Worm (Caenorhabditis elegans) whole organism, early embryonic: ENCODE results near the gene ctsa-1.2.

Experiments
- B0310.2 ChIP-seq: sonication (generic microtip); optimal IDR thresholded peaks from 2 replicates; lab custom pipeline; 2016; ENCODE audit warnings: mild to moderate bottlenecking, missing genetic modification characterization, missing compliant biosample characterization
- F13C5.2 ChIP-seq: sonication (generic microtip); optimal IDR thresholded peaks from 2 replicates; lab custom pipeline; 2017; ENCODE audit warnings: mild to moderate bottlenecking, missing genetic modification characterization, inconsistent platforms, missing compliant biosample characterization
- aly-1 ChIP-seq: sonication (generic microtip); optimal IDR thresholded peaks from 2 replicates; lab custom pipeline; 2016; ENCODE audit warnings: missing genetic modification characterization, missing compliant biosample characterization
- ama-1 ChIP-seq: fragments of 150-350 bp; optimal IDR thresholded peaks from 2 replicates; lab custom pipeline; 2014
- ceh-13 ChIP-seq: fragments of 200-800 bp; sonication (Bioruptor generic); optimal IDR thresholded peaks from 2 replicates; lab custom pipeline; 2018; ENCODE audit warnings: mild to moderate bottlenecking, missing genetic modification characterization, missing compliant biosample characterization
- ceh-36 ChIP-seq: sonication (generic microtip); optimal IDR thresholded peaks from 2 replicates; lab custom pipeline; 2016; ENCODE audit warnings: missing genetic modification characterization, inconsistent platforms, missing compliant biosample characterization
- ets-7 ChIP-seq: sonication (generic microtip); optimal IDR thresholded peaks from 2 replicates; lab custom pipeline; 2016; ENCODE audit warnings: missing genotype, missing genetic modification characterization, missing compliant biosample characterization
- flt-1 ChIP-seq: fragments of 200-800 bp; sonication (Bioruptor generic); IDR thresholded peaks from 2 replicates; pipeline ENCODE4 v1.3.6; 2022; ENCODE audit warnings: missing genetic modification characterization, missing compliant biosample characterization
- hmbx-1 ChIP-seq: sonication (generic microtip); optimal IDR thresholded peaks from 2 replicates; lab custom pipeline; 2016; ENCODE audit warnings: mild to moderate bottlenecking, missing genetic modification characterization, missing compliant biosample characterization
- hmg-4 ChIP-seq: fragments of 200-800 bp; sonication (Bioruptor generic); optimal IDR thresholded peaks from 2 replicates; lab custom pipeline; 2018; ENCODE audit warnings: mild to moderate bottlenecking, missing genetic modification characterization, missing compliant biosample characterization
- hnd-1 ChIP-seq: sonication (generic microtip); optimal IDR thresholded peaks from 2 replicates; lab custom pipeline; 2016; ENCODE audit warnings: missing genetic modification characterization, missing compliant biosample characterization
- pes-1 ChIP-seq: fragments of 200-800 bp; sonication (Bioruptor generic); IDR thresholded peaks from 2 replicates; pipeline ENCODE4 v1.3.6; 2022; ENCODE audit warnings: missing genetic modification reagents, missing genetic modification characterization, missing compliant biosample characterization
- scrt-1 ChIP-seq: fragments of 200-800 bp; sonication (Bioruptor generic); IDR thresholded peaks from 2 replicates; pipeline ENCODE4 v1.3.6; 2022; ENCODE audit warnings: missing genetic modification characterization, missing compliant biosample characterization
- sea-1 ChIP-seq: fragments of 200-800 bp; sonication (Bioruptor generic); conservative IDR thresholded peaks from 2 replicates; pipeline ENCODE4 v1.3.6; 2022; ENCODE audit warnings: missing genetic modification characterization, missing compliant biosample characterization
- tbx-11 ChIP-seq: fragments of 200-800 bp; sonication (Bioruptor generic); IDR thresholded peaks from 2 replicates; pipeline ENCODE4 v1.3.6; 2022; ENCODE audit warnings: missing genetic modification characterization, missing compliant biosample characterization
- tbx-37 ChIP-seq: fragments of 200-800 bp; sonication (Bioruptor generic); conservative IDR thresholded peaks from 2 replicates; pipeline ENCODE4 v1.3.6; 2022; ENCODE audit warnings: missing genetic modification reagents, missing genetic modification characterization, missing compliant biosample characterization
- tra-4 ChIP-seq: sonication (generic microtip); optimal IDR thresholded peaks from 2 replicates; lab custom pipeline; 2017; ENCODE audit warnings: missing genetic modification characterization, missing compliant biosample characterization

Gene ctsa-1.2

DNA sequence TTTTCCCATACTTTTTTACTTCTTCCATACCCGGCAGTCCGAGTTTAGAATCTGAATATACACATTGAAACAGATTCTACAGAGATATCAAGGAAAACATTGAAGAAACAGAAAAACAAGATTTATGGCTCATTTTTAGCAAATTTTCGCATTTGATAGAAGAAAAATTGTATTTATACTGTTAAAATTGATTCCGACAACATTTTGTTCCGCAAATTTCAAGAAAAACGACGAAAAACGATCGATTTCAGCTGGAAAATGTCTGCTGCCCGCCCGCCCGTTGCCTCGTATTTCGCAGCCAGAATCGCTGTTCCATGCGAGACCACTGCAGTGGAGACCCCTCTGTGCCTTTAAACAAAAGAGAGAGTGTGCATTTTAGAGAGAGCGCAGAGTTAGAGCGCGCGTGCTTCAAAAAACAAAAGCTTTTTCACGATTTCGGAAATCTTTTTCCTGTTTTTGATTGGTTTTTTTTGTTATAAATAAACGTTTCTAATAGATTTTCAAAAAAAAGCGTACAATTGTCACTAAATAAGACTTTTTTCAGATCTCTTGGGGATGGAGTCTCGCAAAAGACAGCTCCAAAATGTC, 38.8 kb downstream of the ctsa-1.2 start, which contains the start of the genes patr-1 and dna-2:
Gene patr-1, minus strand, starts transcription at position 51 of the 588 bp plus-strand sequence.
Gene dna-2, plus strand, starts transcription at position 538 of the 588 bp plus-strand sequence.
- peak; percentile 17 for TF ChIP-seq F13C5.2
- peak; percentile 20 for TF ChIP-seq hmg-4
- TF ChIP-seq aly-1 (tag; lab: Kevin White, UChicago): no peak

DNA sequence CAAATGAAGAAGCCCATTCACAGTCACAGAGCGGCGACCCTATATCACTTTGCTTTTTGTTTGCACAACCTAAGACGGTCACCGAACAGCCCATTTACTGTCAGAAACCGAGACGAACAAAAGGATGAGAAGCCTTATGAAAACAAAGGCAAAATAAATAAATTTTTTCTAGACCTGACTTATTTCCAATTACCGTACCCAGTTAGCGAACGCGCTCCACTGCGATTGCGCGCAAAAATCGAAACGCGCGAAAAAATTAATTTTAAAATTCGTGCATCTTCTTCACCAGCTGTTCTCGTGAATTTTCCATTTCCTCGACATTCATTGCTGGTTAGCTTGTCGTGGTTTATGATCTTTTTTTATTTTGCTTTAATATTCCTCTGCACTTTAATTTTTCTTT, 43.3 kb downstream of the ctsa-1.2 start, which contains the start of gene F43G6.16:
Gene F43G6.16, minus strand, starts transcription at position 141 of the 400 bp plus-strand sequence.
- no peak for TF ChIP-seq B0310.2 (tag; lab: Kevin White, UChicago)
- no peak for TF ChIP-seq ceh-36 (tag; lab: Kevin White, UChicago)
- no peak for TF ChIP-seq aly-1 (tag; lab: Kevin White, UChicago)
- no peak for TF ChIP-seq hnd-1
- no peak for TF ChIP-seq hmg-4
- no peak for TF ChIP-seq sea-1 (GFP tag; lab: Robert Waterston, UW)
- TF ChIP-seq F13C5.2: no peak
- no peak for TF ChIP-seq ceh-13 (GFP tag; lab: Kevin White, UChicago)
- TF ChIP-seq ama-1 (lab: Kevin White, UChicago): no peak
- TF ChIP-seq tra-4 (tag; lab: Kevin White, UChicago): no peak
- TF ChIP-seq tbx-37: no peak
- TF ChIP-seq scrt-1 (GFP tag; lab: Robert Waterston, UW): no peak
- no peak for TF ChIP-seq ets-7
- TF ChIP-seq pes-1: no peak
- no peak for TF ChIP-seq hmbx-1 (tag; lab: Kevin White, UChicago)
- TF ChIP-seq tbx-11 (GFP tag; lab: Robert Waterston, UW): no peak
- no peak for TF ChIP-seq flt-1 (GFP tag; lab: Robert Waterston, UW)

DNA sequence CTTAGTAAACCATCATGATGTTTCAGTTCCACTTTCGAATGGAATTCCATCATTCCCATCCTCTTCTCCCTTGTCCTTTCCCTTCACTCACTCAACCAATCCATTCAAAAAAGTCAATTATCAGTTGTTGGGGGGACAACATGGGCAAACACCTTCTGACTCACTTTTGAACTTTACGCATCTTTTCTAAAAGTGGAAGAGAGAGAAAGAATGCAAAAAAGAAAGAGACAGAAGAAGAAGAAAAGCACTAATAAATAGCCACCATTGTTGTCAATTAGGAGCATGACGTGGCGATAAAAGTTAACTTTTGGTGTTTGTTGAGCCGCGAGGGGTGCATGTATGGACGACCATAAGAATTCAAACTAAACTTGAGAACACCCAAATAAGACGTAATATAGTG, 48.9 kb downstream of the ctsa-1.2 start:
- no peak for TF ChIP-seq F13C5.2
- no peak for TF ChIP-seq hnd-1
- no peak for TF ChIP-seq sea-1 (GFP tag; lab: Robert Waterston, UW)
- no peak for TF ChIP-seq pes-1
- TF ChIP-seq ceh-36 (tag; lab: Kevin White, UChicago): no peak
- TF ChIP-seq aly-1 (tag; lab: Kevin White, UChicago): no peak
- TF ChIP-seq flt-1 (GFP tag; lab: Robert Waterston, UW): no peak
- TF ChIP-seq B0310.2 (tag; lab: Kevin White, UChicago): no peak
- TF ChIP-seq tbx-37: no peak
- TF ChIP-seq hmbx-1 (tag; lab: Kevin White, UChicago): no peak
- TF ChIP-seq tra-4 (tag; lab: Kevin White, UChicago): no peak
- TF ChIP-seq tbx-11 (GFP tag; lab: Robert Waterston, UW): no peak
- TF ChIP-seq ceh-13 (GFP tag; lab: Kevin White, UChicago): no peak
- no peak for TF ChIP-seq ets-7
- no peak for TF ChIP-seq hmg-4
- TF ChIP-seq ama-1 (lab: Kevin White, UChicago): no peak

DNA sequence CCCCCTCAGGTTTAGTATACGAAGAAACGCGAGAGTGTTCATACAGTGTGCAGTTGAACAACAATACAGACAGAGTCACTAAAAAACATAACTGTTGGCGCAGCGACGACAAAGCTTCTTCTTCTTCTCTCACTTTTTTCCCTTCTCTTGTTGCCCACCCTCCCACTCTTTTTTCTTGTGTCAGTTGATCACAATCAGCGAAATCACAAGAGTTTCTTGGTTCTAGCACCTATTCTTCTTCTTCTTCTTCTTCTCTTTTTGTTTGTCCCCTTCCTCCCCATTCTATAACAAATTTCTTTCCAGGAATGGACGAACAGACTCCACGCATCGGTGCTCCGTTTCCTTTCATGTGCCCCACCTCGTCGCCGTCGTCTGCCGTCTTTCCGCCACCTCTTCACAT, 51.3 kb downstream of the ctsa-1.2 start, which contains the start of gene F43G6.4:
Gene F43G6.4, plus strand, starts transcription at position 301 of the 400 bp plus-strand sequence.
- TF ChIP-seq scrt-1 (GFP tag; lab: Robert Waterston, UW): no peak
- no peak for TF ChIP-seq F13C5.2
- TF ChIP-seq tra-4 (tag; lab: Kevin White, UChicago): no peak
- no peak for TF ChIP-seq pes-1
- no peak for TF ChIP-seq hmg-4
- TF ChIP-seq tbx-37: no peak
- TF ChIP-seq ceh-36 (tag; lab: Kevin White, UChicago): no peak
- no peak for TF ChIP-seq tbx-11 (GFP tag; lab: Robert Waterston, UW)
- TF ChIP-seq aly-1 (tag; lab: Kevin White, UChicago): no peak
- no peak for TF ChIP-seq sea-1 (GFP tag; lab: Robert Waterston, UW)
- no peak for TF ChIP-seq hnd-1
- TF ChIP-seq B0310.2 (tag; lab: Kevin White, UChicago): no peak
